Fruit fly (Drosophila melanogaster): ENCODE data around the gene CG4297.

CG4297 gene

DNA sequence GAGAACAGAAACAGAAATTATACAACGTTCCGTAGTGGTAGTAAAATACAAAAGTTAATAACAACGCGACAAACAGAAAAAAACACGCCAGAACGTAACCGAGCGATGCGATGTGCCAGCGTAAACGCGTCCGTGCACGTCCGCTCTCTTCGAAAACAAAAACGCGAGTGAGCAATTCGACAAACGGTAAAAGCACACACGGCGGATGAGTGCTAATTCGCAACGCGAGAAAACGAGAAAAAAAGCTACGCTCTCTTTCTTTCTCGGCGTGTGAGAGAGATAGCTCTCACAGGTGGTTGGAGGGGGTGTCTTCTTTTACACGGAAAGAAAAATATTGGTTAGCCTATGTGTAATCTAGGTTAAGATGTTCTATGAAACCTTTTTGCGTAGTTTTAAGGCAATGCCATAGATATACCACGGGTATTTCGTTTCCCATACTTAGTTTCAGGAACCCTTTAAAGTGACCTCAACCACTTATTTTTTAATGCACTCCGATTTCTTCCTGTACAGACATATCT is at the start of gene CG4297:
TSS of gene CG4297 (minus strand) at position 128 of the 518 bp plus-strand sequence.
- TF ChIP-seq CG6792 (GFP tag; optimal IDR thresholded peaks at IDR 0.05) (peak; percentile 83), pdm3 (GFP tag; optimal IDR thresholded peaks at IDR 0.05) (peak; percentile 87), Hr38 (GFP tag; optimal IDR thresholded peaks at IDR 0.05) (no peak), esn (GFP tag; optimal IDR thresholded peaks at IDR 0.05) (peak; percentile 80), Eip93F (GFP tag; optimal IDR thresholded peaks at IDR 0.05) (peak; percentile 64), CG10669 (GFP tag; optimal IDR thresholded peaks at IDR 0.05) (peak; percentile 83), Ets96B (tag; optimal IDR thresholded peaks at IDR 0.05) (peak; percentile 77), CG8119 (GFP tag; IDR thresholded peaks at IDR 0.05) (no peak), achi (GFP tag; optimal IDR thresholded peaks at IDR 0.05) (peak; percentile 71), Blimp-1 (GFP tag; optimal IDR thresholded peaks at IDR 0.05) (peak; percentile 50), vri (GFP tag; optimal IDR thresholded peaks at IDR 0.05) (peak; percentile 69), CG11294 (GFP tag; IDR thresholded peaks at IDR 0.05) (no peak), ss (GFP tag; optimal IDR thresholded peaks at IDR 0.05) (peak; percentile 62 to 75), CG11762 (GFP tag; optimal IDR thresholded peaks at IDR 0.05; ENCODE audit: insufficient read depth) (peak; percentile 73), svp (GFP tag) (peak; percentile 92), CG3032 (tag; optimal IDR thresholded peaks at IDR 0.05) (peak; percentile 73), CG31627 (GFP tag; optimal IDR thresholded peaks at IDR 0.05) (peak; percentile 79), CG15336 (GFP tag; IDR thresholded peaks at IDR 0.05) (no peak), Sox14 (GFP tag; optimal IDR thresholded peaks at IDR 0.05) (peak; percentile 83), fd59A (GFP tag; optimal IDR thresholded peaks at IDR 0.05) (peak; percentile 38), CG3919 (GFP tag; optimal IDR thresholded peaks at IDR 0.05) (peak; percentile 84), CG1621 (tag; optimal IDR thresholded peaks at IDR 0.05) (peak; percentile 80), net (GFP tag; optimal IDR thresholded peaks at IDR 0.05) (peak; percentile 87), CG8632 (GFP tag; optimal IDR thresholded peaks at IDR 0.05) (peak; percentile 77), dsx (GFP tag; optimal IDR thresholded peaks at IDR 0.05; ENCODE audit: poor library complexity, severe bottlenecking) (peak; percentile 74), Sox102F (GFP tag; optimal IDR thresholded peaks at IDR 0.05) (peak; percentile 81), CG32006 (GFP tag; optimal IDR thresholded peaks at IDR 0.05) (peak; percentile 90), salr (GFP tag; optimal IDR thresholded peaks at IDR 0.05) (peak; percentile 42 to 76), CG34406 (GFP tag; optimal IDR thresholded peaks at IDR 0.05) (peak; percentile 71), Eip78C (GFP tag) (peak; percentile 96), lz (GFP tag; optimal IDR thresholded peaks at IDR 0.05) (peak; percentile 80), CG6808 (GFP tag; optimal IDR thresholded peaks at IDR 0.05) (peak; percentile 72), Lpt (GFP tag; optimal IDR thresholded peaks at IDR 0.05) (peak; percentile 81), topi (GFP tag; optimal IDR thresholded peaks at IDR 0.05) (peak; percentile 79), acj6 (GFP tag; optimal IDR thresholded peaks at IDR 0.05) (peak; percentile 81), CG6163 (GFP tag; IDR thresholded peaks at IDR 0.05) (no peak), dac (GFP tag; optimal IDR thresholded peaks at IDR 0.05) (peak; percentile 84), fkh (GFP tag; optimal IDR thresholded peaks at IDR 0.05) (peak; percentile 41), CG10631 (GFP tag; optimal IDR thresholded peaks at IDR 0.05) (peak; percentile 74), CG4318 (GFP tag; optimal IDR thresholded peaks at IDR 0.05) (peak; percentile 73), CG9139 (GFP tag; optimal IDR thresholded peaks at IDR 0.05) (peak; percentile 52), CG6276 (GFP tag; optimal IDR thresholded peaks at IDR 0.05) (peak; percentile 85), CG6854 (GFP tag; optimal IDR thresholded peaks at IDR 0.05) (peak; percentile 62), Met (GFP tag; optimal IDR thresholded peaks at IDR 0.05) (peak; percentile 72), Gug (GFP tag; IDR thresholded peaks at IDR 0.05) (no peak), CG8319 (GFP tag; optimal IDR thresholded peaks at IDR 0.05) (peak; percentile 75), Eip75B (GFP tag; optimal IDR thresholded peaks at IDR 0.05) (peak; percentile 81), Ets21C (GFP tag; optimal IDR thresholded peaks at IDR 0.05) (peak; percentile 65), Sox15 (GFP tag; optimal IDR thresholded peaks at IDR 0.05) (peak; percentile 71), Hr4 (GFP tag; optimal IDR thresholded peaks at IDR 0.05) (peak; percentile 93), spab (GFP tag; optimal IDR thresholded peaks at IDR 0.05) (peak; percentile 73)

Measured in whole organism, prepupa.